Worm (Caenorhabditis elegans) whole organism, L1 larva: ENCODE results near the gene act-3.
A peak's percentile ranks its signal among the peaks of the same experiment; 100 is the strongest.

ENCODE experiments used
- F16B12.6 ChIP-seq: fragments of 150-350 bp; optimal IDR thresholded peaks from 2 replicates; lab custom pipeline; 2014; ENCODE audit warnings: missing biosample characterization, missing genetic modification characterization
- alr-1 ChIP-seq: fragments of 200-800 bp; sonication (Bioruptor generic); optimal IDR thresholded peaks from 2 replicates; lab custom pipeline; 2018; ENCODE audit warnings: borderline replicate concordance, mild to moderate bottlenecking, missing genetic modification characterization, missing compliant biosample characterization
- aly-2 ChIP-seq: fragments of 150-350 bp; optimal IDR thresholded peaks from 2 replicates; lab custom pipeline; 2014; ENCODE audit warnings: missing biosample characterization, missing genetic modification characterization
- ama-1 ChIP-seq: fragments of 150-350 bp; optimal IDR thresholded peaks from 2 replicates; lab custom pipeline; 2014
- blmp-1 ChIP-seq: fragments of 150-350 bp; optimal IDR thresholded peaks from 2 replicates; lab custom pipeline; 2014; ENCODE audit warnings: missing biosample characterization, missing genetic modification characterization
- ceh-8 ChIP-seq: fragments of 200-800 bp; sonication (Bioruptor generic); optimal IDR thresholded peaks from 2 replicates; lab custom pipeline; 2018; ENCODE audit warnings: mild to moderate bottlenecking, missing genetic modification characterization, moderate library complexity, missing compliant biosample characterization
- ceh-82 ChIP-seq, 3 experiments: fragments of 150-350 bp in 1 of 3; sonication (generic microtip) in 2 of 3; optimal IDR thresholded peaks; 2 replicates each; lab custom pipeline; 2014 to 2017; ENCODE audit warnings: missing biosample characterization in 3 of 3, missing genetic modification characterization in 3 of 3
- ceh-88 ChIP-seq: fragments of 200-800 bp; sonication (Bioruptor generic); IDR thresholded peaks from 2 replicates; pipeline ENCODE4 v1.3.6; 2022; ENCODE audit warnings: missing genetic modification characterization, missing compliant biosample characterization
- ceh-90 ChIP-seq: sonication (generic microtip); optimal IDR thresholded peaks from 2 replicates; lab custom pipeline; 2016; ENCODE audit warnings: missing genetic modification characterization, missing compliant biosample characterization
- dpl-1 ChIP-seq, 3 experiments: fragments of 150-350 bp in 2 of 3; sonication (generic microtip) in 1 of 3; optimal IDR thresholded peaks; 2 replicates each; lab custom pipeline; 2014 to 2017; ENCODE audit warnings: missing biosample characterization in 3 of 3, missing genetic modification characterization in 3 of 3, missing genetic modification reagents in 3 of 3
- dsc-1 ChIP-seq: sonication (generic microtip); optimal IDR thresholded peaks from 2 replicates; lab custom pipeline; 2016; ENCODE audit warnings: mild to moderate bottlenecking, missing genetic modification characterization, missing compliant biosample characterization
- efl-3 ChIP-seq: fragments of 200-800 bp; sonication (Bioruptor generic); optimal IDR thresholded peaks from 2 replicates; lab custom pipeline; 2018; ENCODE audit warnings: mild to moderate bottlenecking, missing genetic modification characterization, missing compliant biosample characterization
- egl-13 ChIP-seq: sonication (generic microtip); optimal IDR thresholded peaks from 2 replicates; lab custom pipeline; 2016; ENCODE audit warnings: missing genotype, missing genetic modification reagents, missing genetic modification characterization, missing compliant biosample characterization
- egl-27 ChIP-seq, 2 experiments: fragments of 150-350 bp in 1 of 2; sonication (generic microtip); optimal IDR thresholded peaks; 3 replicates each; lab custom pipeline; 2017 to 2018; ENCODE audit warnings: missing biosample characterization in 2 of 2, missing genetic modification characterization in 2 of 2, missing genetic modification reagents in 2 of 2
- elt-3 ChIP-seq, 6 experiments: fragments of 150-350 bp in 1 of 6; sonication (generic microtip); optimal IDR thresholded peaks; 2 replicates each; lab custom pipeline; 2017 to 2018; ENCODE audit warnings: missing biosample characterization in 6 of 6, missing genetic modification characterization in 6 of 6, inconsistent platforms in 1 of 6
- ets-5 ChIP-seq: fragments of 200-800 bp; sonication (Bioruptor generic); IDR thresholded peaks from 2 replicates; pipeline ENCODE4 v1.3.6; 2022; ENCODE audit warnings: missing genetic modification characterization, missing compliant biosample characterization
- fkh-4 ChIP-seq: sonication (generic microtip); optimal IDR thresholded peaks from 2 replicates; lab custom pipeline; 2016; ENCODE audit warnings: missing compliant biosample characterization, missing genetic modification characterization, borderline replicate concordance
- fkh-8 ChIP-seq: sonication (generic microtip); optimal IDR thresholded peaks from 2 replicates; lab custom pipeline; 2016; ENCODE audit warnings: mild to moderate bottlenecking, missing genetic modification characterization, missing compliant biosample characterization
- fos-1 ChIP-seq: fragments of 150-350 bp; optimal IDR thresholded peaks from 2 replicates; lab custom pipeline; 2014; ENCODE audit warnings: missing biosample characterization, missing genetic modification characterization
- grh-1 ChIP-seq: fragments of 200-800 bp; sonication (Bioruptor generic); IDR thresholded peaks from 2 replicates; pipeline ENCODE4 v1.3.6; 2022; ENCODE audit warnings: missing genetic modification reagents, missing genetic modification characterization, missing compliant biosample characterization
- hlh-4 ChIP-seq: sonication (generic microtip); optimal IDR thresholded peaks from 2 replicates; lab custom pipeline; 2016; ENCODE audit warnings: mild to moderate bottlenecking, missing genetic modification characterization, missing compliant biosample characterization
- hpl-2 ChIP-seq: fragments of 150-350 bp; optimal IDR thresholded peaks from 2 replicates; lab custom pipeline; 2014; ENCODE audit warnings: missing biosample characterization, missing genetic modification reagents, missing genetic modification characterization
- lin-14 ChIP-seq: fragments of 200-800 bp; sonication (Bioruptor generic); optimal IDR thresholded peaks from 2 replicates; lab custom pipeline; 2018; ENCODE audit warnings: mild to moderate bottlenecking, missing genetic modification characterization, moderate library complexity, missing compliant biosample characterization
- lin-15B ChIP-seq: fragments of 150-350 bp; sonication (generic microtip); optimal IDR thresholded peaks from 3 replicates; lab custom pipeline; 2014; ENCODE audit warnings: missing biosample characterization, missing genetic modification characterization
- lin-35 ChIP-seq, 2 experiments: fragments of 150-350 bp; optimal IDR thresholded peaks; 2 replicates each; lab custom pipeline; 2014; ENCODE audit warnings: missing biosample characterization in 2 of 2, missing genetic modification characterization in 2 of 2, missing genetic modification reagents in 2 of 2
- lsy-2 ChIP-seq, 2 experiments: fragments of 150-350 bp; optimal IDR thresholded peaks; 2 replicates each; lab custom pipeline; 2014; ENCODE audit warnings: missing biosample characterization in 2 of 2, missing genetic modification characterization in 2 of 2
- mdl-1 ChIP-seq, 2 experiments: fragments of 150-350 bp; optimal IDR thresholded peaks; 2 replicates each; lab custom pipeline; 2014 to 2017; ENCODE audit warnings: missing biosample characterization in 2 of 2, missing genetic modification characterization in 2 of 2, inconsistent platforms in 1 of 2
- mep-1 ChIP-seq: fragments of 150-350 bp; optimal IDR thresholded peaks from 2 replicates; lab custom pipeline; 2014; ENCODE audit warnings: missing biosample characterization, missing genetic modification characterization
- nhr-19 ChIP-seq: fragments of 200-800 bp; sonication (Bioruptor generic); conservative IDR thresholded peaks from 2 replicates; pipeline ENCODE4 v1.3.6; 2022; ENCODE audit warnings: missing genetic modification characterization, missing compliant biosample characterization
- nhr-20 ChIP-seq: sonication (generic microtip); optimal IDR thresholded peaks from 2 replicates; lab custom pipeline; 2016; ENCODE audit warnings: mild to moderate bottlenecking, missing genetic modification characterization, missing compliant biosample characterization
- nhr-237 ChIP-seq: fragments of 150-350 bp; optimal IDR thresholded peaks from 2 replicates; lab custom pipeline; 2014; ENCODE audit warnings: missing biosample characterization, missing genetic modification characterization
- nhr-28 ChIP-seq: fragments of 150-350 bp; optimal IDR thresholded peaks from 2 replicates; lab custom pipeline; 2014; ENCODE audit warnings: missing biosample characterization, missing genetic modification characterization
- nhr-47 ChIP-seq: sonication (generic microtip); optimal IDR thresholded peaks from 2 replicates; lab custom pipeline; 2016; ENCODE audit warnings: mild to moderate bottlenecking, missing genetic modification characterization, moderate library complexity, missing compliant biosample characterization
- nhr-71 ChIP-seq: sonication (generic microtip); optimal IDR thresholded peaks from 2 replicates; lab custom pipeline; 2016; ENCODE audit warnings: mild to moderate bottlenecking, missing genetic modification characterization, moderate library complexity, missing compliant biosample characterization
- nhr-76 ChIP-seq: sonication (generic microtip); optimal IDR thresholded peaks from 2 replicates; lab custom pipeline; 2017; ENCODE audit warnings: missing biosample characterization, missing genetic modification characterization
- nhr-84 ChIP-seq: sonication (generic microtip); optimal IDR thresholded peaks from 2 replicates; lab custom pipeline; 2017; ENCODE audit warnings: missing biosample characterization, missing genetic modification characterization
- nhr-85 ChIP-seq: sonication (generic microtip); peaks from one replicate; lab custom pipeline; 2016; ENCODE audit warnings: missing genetic modification characterization, inconsistent platforms, missing compliant biosample characterization
- nhr-90 ChIP-seq: sonication (generic microtip); optimal IDR thresholded peaks from 2 replicates; lab custom pipeline; 2016; ENCODE audit warnings: mild to moderate bottlenecking, missing genetic modification characterization, missing compliant biosample characterization; ENCODE audit not compliant: poor library complexity
- rnt-1 ChIP-seq: sonication (generic microtip); optimal IDR thresholded peaks from 2 replicates; lab custom pipeline; 2016; ENCODE audit warnings: mild to moderate bottlenecking, missing genetic modification characterization, moderate library complexity, missing compliant biosample characterization
- skn-1 ChIP-seq: fragments of 150-350 bp; optimal IDR thresholded peaks from 2 replicates; lab custom pipeline; 2014; ENCODE audit warnings: missing biosample characterization, missing genetic modification characterization
- snpc-4 ChIP-seq: fragments of 150-350 bp; optimal IDR thresholded peaks from 2 replicates; lab custom pipeline; 2014; ENCODE audit warnings: missing biosample characterization, missing genetic modification characterization
- snu-23 ChIP-seq: sonication (generic microtip); optimal IDR thresholded peaks from 2 replicates; lab custom pipeline; 2016; ENCODE audit warnings: missing genetic modification characterization, missing compliant biosample characterization
- sptf-1 ChIP-seq: fragments of 150-350 bp; optimal IDR thresholded peaks from 2 replicates; lab custom pipeline; 2014; ENCODE audit warnings: missing biosample characterization, missing genetic modification characterization
- sup-37 ChIP-seq: fragments of 200-800 bp; sonication (Bioruptor generic); optimal IDR thresholded peaks from 2 replicates; lab custom pipeline; 2018; ENCODE audit warnings: mild to moderate bottlenecking, missing genetic modification characterization, missing compliant biosample characterization
- swsn-7 ChIP-seq: sonication (generic microtip); optimal IDR thresholded peaks from 2 replicates; lab custom pipeline; 2016; ENCODE audit warnings: missing genetic modification characterization, missing compliant biosample characterization
- tbx-2 ChIP-seq: sonication (generic microtip); optimal IDR thresholded peaks from 2 replicates; lab custom pipeline; 2016; ENCODE audit warnings: missing genetic modification characterization, missing compliant biosample characterization
- unc-30 ChIP-seq: sonication (generic microtip); optimal IDR thresholded peaks from 2 replicates; lab custom pipeline; 2017; ENCODE audit warnings: missing biosample characterization, missing genetic modification characterization
- unc-62 ChIP-seq: fragments of 150-350 bp; optimal IDR thresholded peaks from 2 replicates; lab custom pipeline; 2014; ENCODE audit warnings: missing biosample characterization, missing genetic modification reagents, missing genetic modification characterization
- unc-98 ChIP-seq: fragments of 200-800 bp; sonication (Bioruptor generic); IDR thresholded peaks from 2 replicates; pipeline ENCODE4 v1.3.6; 2022; ENCODE audit warnings: missing genetic modification characterization, missing compliant biosample characterization

Gene act-3

ce11 chrV:11074448-11074847, at the start of gene act-3:
act-3 (minus strand) TSS chrV:11074498.
- TF ChIP-seq grh-1 (GFP tag; lab: Robert Waterston, UW) (no peak), lin-14 (peak; percentile 87), nhr-71 (tag; lab: Kevin White, UChicago) (peak; percentile 76), unc-62 (GFP tag; lab: Kevin White, UChicago) (no peak), lin-35 (GFP tag; optimal IDR thresholded peaks at IDR 0.05; lab: Kevin White, UChicago) (peak in 1 of 2 experiments; percentile 1), efl-3 (GFP tag; lab: Kevin White, UChicago) (no peak), snpc-4 (tag; lab: Kevin White, UChicago) (no peak), egl-27 (tag; optimal IDR thresholded peaks at IDR 0.05; lab: Kevin White, UChicago) (no peak), ceh-90 (tag; lab: Kevin White, UChicago) (no peak), nhr-90 (no peak), unc-98 (GFP tag; lab: Robert Waterston, UW) (no peak), ceh-8 (GFP tag; lab: Kevin White, UChicago) (no peak), ceh-82 (tag; optimal IDR thresholded peaks at IDR 0.05; lab: Kevin White, UChicago) (peak in 1 of 3 experiments; percentile 1), swsn-7 (tag; lab: Kevin White, UChicago) (peak; percentile 13), sptf-1 (tag; lab: Kevin White, UChicago) (no peak), fkh-8 (tag; lab: Kevin White, UChicago) (no peak), blmp-1 (no peak), nhr-237 (tag; lab: Kevin White, UChicago) (no peak), snu-23 (peak; percentile 36), nhr-20 (tag; lab: Kevin White, UChicago) (peak; percentile 35), alr-1 (tag; lab: Kevin White, UChicago) (no peak), lin-15B (tag; lab: Kevin White, UChicago) (no peak), fos-1 (no peak), nhr-84 (tag; lab: Kevin White, UChicago) (no peak), ceh-88 (GFP tag; lab: Robert Waterston, UW) (no peak), aly-2 (tag; lab: Kevin White, UChicago) (no peak), F16B12.6 (tag; lab: Kevin White, UChicago) (no peak), tbx-2 (no peak), nhr-76 (tag; lab: Kevin White, UChicago) (no peak), nhr-85 (tag; lab: Kevin White, UChicago) (peak; percentile 36), mep-1 (tag; lab: Kevin White, UChicago) (peak; percentile 21), unc-30 (tag; lab: Kevin White, UChicago) (no peak), elt-3 (tag; optimal IDR thresholded peaks at IDR 0.05; lab: Kevin White, UChicago) (no peak), nhr-28 (no peak), ama-1 (no peak), hlh-4 (tag; lab: Kevin White, UChicago) (no peak), nhr-47 (no peak), mdl-1 (tag; optimal IDR thresholded peaks at IDR 0.05; lab: Kevin White, UChicago) (peak in 1 of 2 experiments; percentile 28), skn-1 (tag; lab: Kevin White, UChicago) (no peak), ets-5 (GFP tag; lab: Robert Waterston, UW) (no peak), egl-13 (tag; lab: Kevin White, UChicago) (no peak), lsy-2 (tag; optimal IDR thresholded peaks at IDR 0.05; lab: Kevin White, UChicago) (peak in 1 of 2 experiments; percentile 12), rnt-1 (tag; lab: Kevin White, UChicago) (peak; percentile 74), dsc-1 (tag; lab: Kevin White, UChicago) (peak; percentile 55), hpl-2 (GFP tag; lab: Kevin White, UChicago) (no peak), dpl-1 (GFP tag; optimal IDR thresholded peaks at IDR 0.05; lab: Kevin White, UChicago) (no peak), sup-37 (GFP tag; lab: Kevin White, UChicago) (no peak), nhr-19 (GFP tag; lab: Robert Waterston, UW) (peak; percentile 45), fkh-4 (no peak)
